Fruit fly (Drosophila melanogaster) whole organism, embryonic: ENCODE results near the gene CG15506.

ENCODE experiments used
- Ada2b ChIP-seq: fragments of 200-800 bp; sonication (Bioruptor generic); IDR thresholded peaks from 2 replicates; pipeline ENCODE4 v1.3.6; 2022; ENCODE audit warnings: missing biosample characterization, missing genetic modification characterization
- Aef1 ChIP-seq: fragments of 200-800 bp; sonication (Bioruptor generic); IDR thresholded peaks from 3 replicates; pipeline ENCODE4 v1.3.6; 2022; ENCODE audit warnings: missing biosample characterization, missing genetic modification characterization
- CG10462 ChIP-seq: fragments of 200-800 bp; sonication (Bioruptor generic); optimal IDR thresholded peaks from 2 replicates; lab custom pipeline; 2016; ENCODE audit warnings: missing biosample characterization, missing genetic modification characterization
- CG12071 ChIP-seq: fragments of 200-800 bp; sonication (Bioruptor generic); optimal IDR thresholded peaks from 3 replicates; lab custom pipeline; 2018; ENCODE audit warnings: missing biosample characterization, mild to moderate bottlenecking, missing genetic modification characterization
- CG12769 ChIP-seq: fragments of 200-800 bp; sonication (Bioruptor generic); optimal IDR thresholded peaks from 2 replicates; lab custom pipeline; 2019; ENCODE audit warnings: missing biosample characterization, mild to moderate bottlenecking, missing genetic modification characterization, moderate library complexity
- CG13424 ChIP-seq: fragments of 200-800 bp; sonication (Bioruptor generic); optimal IDR thresholded peaks from 2 replicates; lab custom pipeline; 2019; ENCODE audit warnings: missing biosample characterization, mild to moderate bottlenecking, missing genetic modification characterization, moderate library complexity
- CG15601 ChIP-seq: fragments of 200-800 bp; sonication (Bioruptor generic); optimal IDR thresholded peaks from 3 replicates; lab custom pipeline; 2019; ENCODE audit warnings: missing biosample characterization, mild to moderate bottlenecking, missing genetic modification characterization, moderate library complexity
- CG17385 ChIP-seq: fragments of 200-800 bp; sonication (Bioruptor generic); optimal IDR thresholded peaks from 3 replicates; lab custom pipeline; 2018; ENCODE audit warnings: missing biosample characterization, mild to moderate bottlenecking, missing genetic modification characterization
- CG2712 ChIP-seq: fragments of 200-800 bp; optimal IDR thresholded peaks from 3 replicates; lab custom pipeline; 2019; ENCODE audit warnings: missing biosample characterization, mild to moderate bottlenecking, missing genetic modification characterization, moderate library complexity
- CG30020 ChIP-seq: fragments of 200-800 bp; optimal IDR thresholded peaks from 2 replicates; lab custom pipeline; 2019; ENCODE audit warnings: missing biosample characterization, mild to moderate bottlenecking, missing genetic modification characterization, moderate library complexity
- CG3065 ChIP-seq: fragments of 200-800 bp; sonication (Bioruptor generic); optimal IDR thresholded peaks from 2 replicates; lab custom pipeline; 2016; ENCODE audit warnings: missing biosample characterization, missing genetic modification characterization
- CG4360 ChIP-seq: fragments of 200-800 bp; sonication (Bioruptor generic); IDR thresholded peaks from 2 replicates; pipeline ENCODE4 v1.3.6; 2022; ENCODE audit warnings: missing biosample characterization, missing genetic modification characterization
- CG4617 ChIP-seq: fragments of 200-800 bp; sonication (Bioruptor generic); optimal IDR thresholded peaks from 3 replicates; lab custom pipeline; 2016; ENCODE audit warnings: missing biosample characterization, missing genetic modification characterization, borderline replicate concordance
- CG5180 ChIP-seq: fragments of 200-800 bp; sonication (Bioruptor generic); optimal IDR thresholded peaks from 3 replicates; lab custom pipeline; 2017; ENCODE audit warnings: missing biosample characterization, missing genetic modification characterization, mild to moderate bottlenecking, moderate library complexity, missing genetic modification reagents
- CG6175 ChIP-seq: fragments of 200-800 bp; sonication (Bioruptor generic); IDR thresholded peaks from 3 replicates; pipeline ENCODE4 v1.3.6; 2022; ENCODE audit warnings: missing biosample characterization, missing genetic modification characterization
- CG6683 ChIP-seq: fragments of 200-800 bp; sonication (Bioruptor generic); optimal IDR thresholded peaks from 2 replicates; lab custom pipeline; 2017; ENCODE audit warnings: missing biosample characterization, mild to moderate bottlenecking, missing genetic modification characterization, missing genetic modification reagents
- CG6689 ChIP-seq: fragments of 200-800 bp; sonication (Bioruptor generic); IDR thresholded peaks from 2 replicates; pipeline ENCODE4 v1.3.6; 2022; ENCODE audit warnings: missing biosample characterization, missing genetic modification characterization
- CG7271 ChIP-seq: fragments of 200-800 bp; sonication (Bioruptor generic); optimal IDR thresholded peaks from 2 replicates; lab custom pipeline; 2018; ENCODE audit warnings: missing biosample characterization, mild to moderate bottlenecking, missing genetic modification characterization, moderate library complexity
- CG7745 ChIP-seq: fragments of 200-800 bp; sonication (Bioruptor generic); optimal IDR thresholded peaks from 2 replicates; lab custom pipeline; 2018; ENCODE audit warnings: missing biosample characterization, mild to moderate bottlenecking, missing genetic modification characterization, moderate library complexity
- CG8290 ChIP-seq, 3 experiments: fragments of 200-800 bp; sonication (Bioruptor generic); optimal IDR thresholded peaks; 2 replicates each; lab custom pipeline; 2016 to 2019; ENCODE audit warnings: missing biosample characterization in 3 of 3, missing genetic modification characterization in 3 of 3, mild to moderate bottlenecking in 2 of 3, moderate library complexity in 1 of 3
- CG8388 ChIP-seq: fragments of 200-800 bp; sonication (Bioruptor generic); optimal IDR thresholded peaks from 2 replicates; lab custom pipeline; 2019; ENCODE audit warnings: missing biosample characterization, mild to moderate bottlenecking, missing genetic modification characterization, moderate library complexity
- CG9437 ChIP-seq: fragments of 200-800 bp; sonication (Bioruptor generic); optimal IDR thresholded peaks from 2 replicates; lab custom pipeline; 2018; ENCODE audit warnings: missing biosample characterization, mild to moderate bottlenecking, missing genetic modification characterization
- CTCF ChIP-seq: fragments of 200-800 bp; sonication (Bioruptor generic); optimal IDR thresholded peaks from 2 replicates; lab custom pipeline; 2017; ENCODE audit warnings: missing biosample characterization, mild to moderate bottlenecking, missing genetic modification characterization, moderate library complexity
- Dad ChIP-seq: fragments of 200-800 bp; sonication (Bioruptor generic); optimal IDR thresholded peaks from 3 replicates; lab custom pipeline; 2016; ENCODE audit warnings: missing biosample characterization, missing genetic modification characterization
- Doc3 ChIP-seq: fragments of 200-800 bp; sonication (Bioruptor generic); IDR thresholded peaks from 3 replicates; pipeline ENCODE4 v1.3.6; 2022; ENCODE audit warnings: missing biosample characterization, missing genetic modification characterization; ENCODE audit not compliant: partially characterized antibody
- Elba2 ChIP-seq: fragments of 200-800 bp; sonication (Bioruptor generic); optimal IDR thresholded peaks from 3 replicates; lab custom pipeline; 2016; ENCODE audit warnings: missing biosample characterization, missing genetic modification characterization
- HHEX ChIP-seq: fragments of 200-800 bp; sonication (Bioruptor generic); optimal IDR thresholded peaks from 3 replicates; lab custom pipeline; 2017; ENCODE audit warnings: missing biosample characterization, mild to moderate bottlenecking, missing genetic modification characterization, missing genetic modification reagents
- HLHmδ ChIP-seq: fragments of 200-800 bp; sonication (Bioruptor generic); optimal IDR thresholded peaks from 2 replicates; lab custom pipeline; 2018; ENCODE audit warnings: missing biosample characterization, mild to moderate bottlenecking, missing genetic modification characterization, moderate library complexity
- Kr ChIP-seq: fragments of 200-800 bp; sonication (Bioruptor generic); optimal IDR thresholded peaks from 2 replicates; lab custom pipeline; 2017; ENCODE audit warnings: missing biosample characterization, mild to moderate bottlenecking, missing genetic modification characterization
- Lpt ChIP-seq: fragments of >200 bp; optimal IDR thresholded peaks from 2 replicates; lab custom pipeline; 2018; ENCODE audit warnings: missing biosample characterization, missing genetic modification characterization
- cg ChIP-seq: fragments of 200-800 bp; sonication (Bioruptor generic); optimal IDR thresholded peaks from 3 replicates; lab custom pipeline; 2019; ENCODE audit warnings: missing biosample characterization, mild to moderate bottlenecking, missing genetic modification characterization, moderate library complexity
- chif ChIP-seq, 2 experiments: fragments of 200-800 bp; sonication (Bioruptor generic); optimal IDR thresholded peaks; 3 replicates each; lab custom pipeline; 2016; ENCODE audit warnings: missing biosample characterization in 2 of 2, missing genetic modification characterization in 2 of 2
- crol ChIP-seq: fragments of 200-800 bp; sonication (Bioruptor generic); IDR thresholded peaks from 2 replicates; pipeline ENCODE4 v1.3.6; 2022; ENCODE audit warnings: missing biosample characterization, missing genetic modification characterization
- crp ChIP-seq, 2 experiments: fragments of 200-800 bp; sonication (Bioruptor generic); optimal IDR thresholded peaks; 2 replicates in 1 of 2; 3 replicates in 1 of 2; lab custom pipeline; 2017; ENCODE audit warnings: missing biosample characterization in 2 of 2, missing genetic modification characterization in 2 of 2, mild to moderate bottlenecking in 1 of 2, moderate library complexity in 1 of 2
- dan ChIP-seq: fragments of 200-800 bp; sonication (Bioruptor generic); IDR thresholded peaks from 2 replicates; pipeline ENCODE4 v1.3.6; 2022; ENCODE audit warnings: missing biosample characterization, missing genetic modification characterization
- dati ChIP-seq: fragments of 200-800 bp; sonication (Bioruptor generic); IDR thresholded peaks from 2 replicates; pipeline ENCODE4 v1.3.6; 2022; ENCODE audit warnings: missing biosample characterization, missing genetic modification characterization
- dpn ChIP-seq, 2 experiments: fragments of 200-800 bp; sonication (Bioruptor generic); optimal IDR thresholded peaks; 3 replicates each; lab custom pipeline; 2016; ENCODE audit warnings: missing biosample characterization in 2 of 2, missing genetic modification characterization in 2 of 2
- ftz-f1 ChIP-seq: fragments of 200-800 bp; sonication (Bioruptor generic); optimal IDR thresholded peaks from 2 replicates; lab custom pipeline; 2016; ENCODE audit warnings: missing biosample characterization, missing genetic modification characterization
- gro ChIP-seq: fragments of 200-800 bp; sonication (Bioruptor generic); optimal IDR thresholded peaks from 2 replicates; lab custom pipeline; 2016; ENCODE audit warnings: missing biosample characterization, missing genetic modification characterization
- hb ChIP-seq: fragments of 200-800 bp; sonication (Bioruptor generic); IDR thresholded peaks from 3 replicates; pipeline ENCODE4 v1.3.6; 2022; ENCODE audit warnings: missing biosample characterization, missing genetic modification characterization; ENCODE audit not compliant: partially characterized antibody
- inv ChIP-seq: fragments of 200-800 bp; sonication (Bioruptor generic); IDR thresholded peaks from 2 replicates; pipeline ENCODE4 v1.3.6; 2022; ENCODE audit warnings: missing biosample characterization, missing genetic modification characterization; ENCODE audit not compliant: partially characterized antibody
- salm ChIP-seq: fragments of 200-800 bp; sonication (Bioruptor generic); optimal IDR thresholded peaks from 2 replicates; lab custom pipeline; 2018; ENCODE audit warnings: missing biosample characterization, mild to moderate bottlenecking, missing genetic modification characterization
- sima ChIP-seq: fragments of 200-800 bp; sonication (Bioruptor generic); optimal IDR thresholded peaks from 2 replicates; lab custom pipeline; 2016; ENCODE audit warnings: missing biosample characterization, missing genetic modification characterization
- sna ChIP-seq: fragments of 200-800 bp; sonication (Bioruptor generic); IDR thresholded peaks from 2 replicates; pipeline ENCODE4 v1.3.6; 2022; ENCODE audit warnings: missing biosample characterization, missing genetic modification characterization; ENCODE audit not compliant: partially characterized antibody
- sqz ChIP-seq: fragments of 200-800 bp; sonication (Bioruptor generic); optimal IDR thresholded peaks from 3 replicates; lab custom pipeline; 2018; ENCODE audit warnings: missing biosample characterization, mild to moderate bottlenecking, missing genetic modification characterization
- toy ChIP-seq: fragments of 200-800 bp; sonication (Bioruptor generic); IDR thresholded peaks from 2 replicates; pipeline ENCODE4 v1.3.6; 2022; ENCODE audit warnings: missing biosample characterization, missing genetic modification characterization
- trem ChIP-seq: fragments of 200-800 bp; optimal IDR thresholded peaks from 3 replicates; lab custom pipeline; 2019; ENCODE audit warnings: missing biosample characterization, mild to moderate bottlenecking, missing genetic modification characterization, moderate library complexity
- tup ChIP-seq: fragments of 200-800 bp; sonication (Bioruptor generic); optimal IDR thresholded peaks from 2 replicates; lab custom pipeline; 2016; ENCODE audit warnings: missing biosample characterization, mild to moderate bottlenecking, missing genetic modification characterization, moderate library complexity
- wor ChIP-seq: fragments of 200-800 bp; sonication (Bioruptor generic); IDR thresholded peaks from 2 replicates; pipeline ENCODE4 v1.3.6; 2022; ENCODE audit warnings: missing biosample characterization, missing genetic modification characterization

The CG15506 gene

dm6 chr3R:29726277-29726676 lies 7.8 kb downstream of the CG15506 start (continued):
- TF ChIP-seq chif (GFP tag; optimal IDR thresholded peaks at IDR 0.05; lab: Kevin White, UChicago) (no peak), CG15601 (no peak), cg (peak; percentile 67), Ada2b (GFP tag; lab: Robert Waterston, UW) (no peak), CG7745 (tag; lab: Kevin White, UChicago) (no peak), dan (GFP tag; lab: Robert Waterston, UW) (no peak), crp (GFP tag; optimal IDR thresholded peaks at IDR 0.05; lab: Kevin White, UChicago) (no peak), CG9437 (no peak), Aef1 (GFP tag; lab: Robert Waterston, UW) (no peak), ftz-f1 (GFP tag; lab: Kevin White, UChicago) (no peak)
- TF ChIP-seq, all 482 proteins: peak for 9

dm6 chr3R:29736678-29737093 lies 18.2 kb downstream of the CG15506 start, which contains the start of the genes CG7601 and CIA30:
Gene CG7601 (minus strand): TSS chr3R:29736745.
Gene CIA30 (plus strand): TSS chr3R:29736965.
- no peak for TF ChIP-seq sna (GFP tag; lab: Robert Waterston, UW)
- TF ChIP-seq CG4360 (GFP tag; lab: Robert Waterston, UW), result peak; percentile 97
- peak; percentile 95 for TF ChIP-seq CG10462
- peak; percentile 63 for TF ChIP-seq CTCF
- TF ChIP-seq gro (GFP tag; lab: Kevin White, UChicago), result peak; percentile 99
- TF ChIP-seq dati (GFP tag; lab: Robert Waterston, UW), result peak; percentile 100
- peak; percentile 97 for TF ChIP-seq CG4617
- peak; percentile 96 for TF ChIP-seq CG7271 (tag; lab: Kevin White, UChicago)
- TF ChIP-seq CG13424 (tag; lab: Kevin White, UChicago), result peak; percentile 98
- TF ChIP-seq Lpt (GFP tag; lab: Kevin White, UChicago), result no peak
- TF ChIP-seq CG8388 (GFP tag; lab: Kevin White, UChicago), result peak; percentile 96
- peak; percentile 94 for TF ChIP-seq crol
- TF ChIP-seq CG8290 (GFP tag; optimal IDR thresholded peaks at IDR 0.05; lab: Kevin White, UChicago), result peak; percentile 99
- peak in 1 of 2 experiments; percentile 67 for TF ChIP-seq CG8290 (tag; optimal IDR thresholded peaks at IDR 0.05; lab: Kevin White, UChicago)
- peak; percentile 95 for TF ChIP-seq trem (tag; lab: Kevin White, UChicago)
- TF ChIP-seq CG30020 (tag; lab: Kevin White, UChicago), result peak; percentile 85
- TF ChIP-seq toy (GFP tag; lab: Robert Waterston, UW), result peak; percentile 99
- peak; percentile 93 for TF ChIP-seq CG3065 (GFP tag; lab: Kevin White, UChicago)
- TF ChIP-seq CG6175 (GFP tag; lab: Robert Waterston, UW), result peak; percentile 100
- peak; percentile 97 for TF ChIP-seq sima (GFP tag; lab: Kevin White, UChicago)
- peak; percentile 97 for TF ChIP-seq tup (GFP tag; lab: Kevin White, UChicago)
- TF ChIP-seq CG12769 (tag; lab: Kevin White, UChicago), result peak; percentile 21
- TF ChIP-seq dpn (GFP tag; optimal IDR thresholded peaks at IDR 0.05; lab: Kevin White, UChicago), result peak; percentile 99
- TF ChIP-seq CG2712, result peak; percentile 98
- no peak for TF ChIP-seq Doc3 (GFP tag; lab: Robert Waterston, UW)
- peak; percentile 100 for TF ChIP-seq CG6689 (GFP tag; lab: Robert Waterston, UW)
- TF ChIP-seq CG17385, result peak; percentile 91
- TF ChIP-seq salm (tag; lab: Kevin White, UChicago), result peak; percentile 93
- peak; percentile 92 for TF ChIP-seq CG5180 (GFP tag; lab: Kevin White, UChicago)
- peak; percentile 98 for TF ChIP-seq CG12071 (GFP tag; lab: Kevin White, UChicago)
- no peak for TF ChIP-seq hb (GFP tag; lab: Robert Waterston, UW)
- TF ChIP-seq Kr (GFP tag; lab: Kevin White, UChicago), result peak; percentile 47
- TF ChIP-seq HHEX, result peak; percentile 98
- peak; percentile 99 for TF ChIP-seq wor
- peak; percentile 98 for TF ChIP-seq Dad
- no peak for TF ChIP-seq inv (GFP tag; lab: Robert Waterston, UW)
- TF ChIP-seq HLHmδ (GFP tag; lab: Kevin White, UChicago), result no peak
- no peak for TF ChIP-seq sqz
- TF ChIP-seq Elba2, result peak; percentile 70
- TF ChIP-seq CG6683, result peak; percentile 93
